Worm (Caenorhabditis elegans): Measurements from ENCODE around the gene dao-2.

DNA sequence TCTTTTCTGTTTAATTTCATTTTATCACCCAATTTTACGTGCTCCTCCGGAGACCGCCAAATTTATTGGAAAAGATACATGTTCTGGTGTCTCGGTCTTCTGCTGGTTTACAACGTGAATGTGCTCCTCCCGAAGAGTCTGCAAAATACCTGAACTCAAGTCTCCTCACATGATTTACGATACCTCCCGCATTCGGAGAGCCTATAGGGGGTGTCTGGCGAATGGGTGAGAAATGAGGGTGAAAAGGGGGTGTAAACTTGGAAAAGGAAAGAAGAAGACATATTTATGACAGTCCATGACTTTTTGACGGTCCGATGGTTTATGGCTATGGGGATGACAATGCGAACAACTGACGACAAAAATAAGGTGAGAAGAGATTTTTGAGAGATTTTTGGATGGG, 46.5 kb upstream of the dao-2 start:
- TF ChIP-seq lin-35 (GFP tag; optimal IDR thresholded peaks at IDR 0.05) (no peak), jun-1 (tag; optimal IDR thresholded peaks at IDR 0.05) (no peak), unc-130 (tag; optimal IDR thresholded peaks at IDR 0.05) (no peak), ceh-82 (tag; optimal IDR thresholded peaks at IDR 0.05) (no peak), zag-1 (tag; optimal IDR thresholded peaks at IDR 0.05) (no peak), swsn-7 (tag; optimal IDR thresholded peaks at IDR 0.05) (no peak), mep-1 (tag; optimal IDR thresholded peaks at IDR 0.05) (no peak), nhr-237 (tag; optimal IDR thresholded peaks at IDR 0.05) (no peak), ztf-4 (tag; optimal IDR thresholded peaks at IDR 0.05) (no peak), unc-62 (GFP tag; optimal IDR thresholded peaks at IDR 0.05) (no peak)

Data from whole organism, L1 larva.